Fruit fly (Drosophila melanogaster) whole organism, embryonic: ENCODE measurements around the gene CG42822.

ENCODE experiments used
- ATbp ChIP-seq: fragments of 200-800 bp; sonication (Bioruptor generic); optimal IDR thresholded peaks from 2 replicates; lab custom pipeline; 2017; ENCODE audit warnings: missing biosample characterization, mild to moderate bottlenecking, missing genetic modification characterization, missing genetic modification reagents
- Aef1 ChIP-seq: fragments of 200-800 bp; sonication (Bioruptor generic); IDR thresholded peaks from 3 replicates; pipeline ENCODE4 v1.3.6; 2022; ENCODE audit warnings: missing biosample characterization, missing genetic modification characterization
- Awh ChIP-seq: fragments of 200-800 bp; sonication (Bioruptor generic); IDR thresholded peaks from 2 replicates; pipeline ENCODE4, ENCODE4 v1.3.6; 2022; ENCODE audit warnings: missing biosample characterization, missing genetic modification characterization
- CG10321 ChIP-seq: fragments of 200-800 bp; sonication (Bioruptor generic); IDR thresholded peaks from 2 replicates; pipeline ENCODE4 v1.3.6; 2022; ENCODE audit warnings: missing biosample characterization, missing genetic modification characterization
- CG11247 ChIP-seq: fragments of 200-800 bp; sonication (Bioruptor generic); IDR thresholded peaks from 2 replicates; pipeline ENCODE4 v1.3.6; 2022; ENCODE audit warnings: missing biosample characterization, missing genetic modification characterization
- CG12769 ChIP-seq: fragments of 200-800 bp; sonication (Bioruptor generic); optimal IDR thresholded peaks from 2 replicates; lab custom pipeline; 2019; ENCODE audit warnings: missing biosample characterization, mild to moderate bottlenecking, missing genetic modification characterization, moderate library complexity
- CG13123 ChIP-seq: fragments of 200-800 bp; sonication (Bioruptor generic); optimal IDR thresholded peaks from 2 replicates; lab custom pipeline; 2016; ENCODE audit warnings: missing biosample characterization, missing genetic modification characterization
- CG13424 ChIP-seq: fragments of 200-800 bp; sonication (Bioruptor generic); optimal IDR thresholded peaks from 2 replicates; lab custom pipeline; 2019; ENCODE audit warnings: missing biosample characterization, mild to moderate bottlenecking, missing genetic modification characterization, moderate library complexity
- CG13894 ChIP-seq: fragments of 200-800 bp; sonication (Bioruptor generic); optimal IDR thresholded peaks from 3 replicates; lab custom pipeline; 2018; ENCODE audit warnings: missing biosample characterization, mild to moderate bottlenecking, missing genetic modification characterization, moderate library complexity
- CG17359 ChIP-seq: fragments of 200-800 bp; sonication (Bioruptor generic); optimal IDR thresholded peaks from 3 replicates; lab custom pipeline; 2018; ENCODE audit warnings: missing biosample characterization, mild to moderate bottlenecking, missing genetic modification characterization, moderate library complexity
- CG17361 ChIP-seq: fragments of 200-800 bp; sonication (Bioruptor generic); IDR thresholded peaks from 3 replicates; pipeline ENCODE4 v1.3.6; 2022; ENCODE audit warnings: missing biosample characterization, missing genetic modification characterization
- CG2129 ChIP-seq: fragments of 200-800 bp; sonication (Bioruptor generic); IDR thresholded peaks from 2 replicates; pipeline ENCODE4 v1.3.6; 2022; ENCODE audit warnings: missing biosample characterization, missing genetic modification characterization; ENCODE audit not compliant: partially characterized antibody
- CG2678 ChIP-seq: fragments of 200-800 bp; sonication (Bioruptor generic); optimal IDR thresholded peaks from 3 replicates; lab custom pipeline; 2019; ENCODE audit warnings: missing biosample characterization, mild to moderate bottlenecking, missing genetic modification characterization, moderate library complexity
- CG32532 ChIP-seq: fragments of 200-800 bp; sonication (Bioruptor generic); IDR thresholded peaks from 2 replicates; pipeline ENCODE4 v1.3.6; 2022; ENCODE audit warnings: missing biosample characterization, missing genetic modification characterization
- CG32772 ChIP-seq: fragments of 200-800 bp; sonication (Bioruptor generic); IDR thresholded peaks from 2 replicates; pipeline ENCODE4 v1.3.6; 2022; ENCODE audit warnings: missing biosample characterization, missing genetic modification characterization
- CG6683 ChIP-seq: fragments of 200-800 bp; sonication (Bioruptor generic); optimal IDR thresholded peaks from 2 replicates; lab custom pipeline; 2017; ENCODE audit warnings: missing biosample characterization, mild to moderate bottlenecking, missing genetic modification characterization, missing genetic modification reagents
- CG6813 ChIP-seq: fragments of 200-800 bp; sonication (Bioruptor generic); optimal IDR thresholded peaks from 2 replicates; lab custom pipeline; 2017; ENCODE audit warnings: missing biosample characterization, missing genetic modification characterization, mild to moderate bottlenecking, moderate library complexity, missing genetic modification reagents
- CG7271 ChIP-seq: fragments of 200-800 bp; sonication (Bioruptor generic); optimal IDR thresholded peaks from 2 replicates; lab custom pipeline; 2018; ENCODE audit warnings: missing biosample characterization, mild to moderate bottlenecking, missing genetic modification characterization, moderate library complexity
- CG7372 ChIP-seq: fragments of 200-800 bp; sonication (Bioruptor generic); IDR thresholded peaks from 2 replicates; pipeline ENCODE4 v1.3.6; 2022; ENCODE audit warnings: missing biosample characterization, missing genetic modification characterization
- CG7556 ChIP-seq: fragments of 200-800 bp; sonication (Bioruptor generic); optimal IDR thresholded peaks from 2 replicates; lab custom pipeline; 2017; ENCODE audit warnings: missing biosample characterization, mild to moderate bottlenecking, missing genetic modification characterization
- CG8290 ChIP-seq, 3 experiments: fragments of 200-800 bp; sonication (Bioruptor generic); optimal IDR thresholded peaks; 2 replicates each; lab custom pipeline; 2016 to 2019; ENCODE audit warnings: missing biosample characterization in 3 of 3, missing genetic modification characterization in 3 of 3, mild to moderate bottlenecking in 2 of 3, moderate library complexity in 1 of 3
- CG9817 ChIP-seq: fragments of 200-800 bp; sonication (Bioruptor generic); optimal IDR thresholded peaks from 2 replicates; lab custom pipeline; 2018; ENCODE audit warnings: missing biosample characterization, mild to moderate bottlenecking, missing genetic modification characterization, moderate library complexity
- Chrac-16 ChIP-seq: fragments of 200-800 bp; sonication (Bioruptor generic); optimal IDR thresholded peaks from 3 replicates; lab custom pipeline; 2016; ENCODE audit warnings: missing biosample characterization, missing genetic modification characterization
- Hey ChIP-seq: fragments of 200-800 bp; sonication (Bioruptor generic); optimal IDR thresholded peaks from 3 replicates; lab custom pipeline; 2018; ENCODE audit warnings: missing biosample characterization, mild to moderate bottlenecking, missing genetic modification characterization
- Meics ChIP-seq: fragments of 200-800 bp; sonication (Bioruptor generic); optimal IDR thresholded peaks from 2 replicates; lab custom pipeline; 2017; ENCODE audit warnings: missing biosample characterization, mild to moderate bottlenecking, missing genetic modification characterization
- Oli ChIP-seq: fragments of 200-800 bp; sonication (Bioruptor generic); optimal IDR thresholded peaks from 2 replicates; lab custom pipeline; 2018; ENCODE audit warnings: missing biosample characterization, mild to moderate bottlenecking, missing genetic modification characterization, moderate library complexity
- Sox102F ChIP-seq: fragments of 200-800 bp; sonication (Bioruptor generic); optimal IDR thresholded peaks from 2 replicates; lab custom pipeline; 2018; ENCODE audit warnings: missing biosample characterization, mild to moderate bottlenecking, missing genetic modification characterization, moderate library complexity
- ap ChIP-seq: fragments of 200-800 bp; sonication (Bioruptor generic); IDR thresholded peaks from 2 replicates; pipeline ENCODE4 v1.3.6; 2022; ENCODE audit warnings: missing biosample characterization, missing genetic modification characterization
- caup ChIP-seq: fragments of 200-800 bp; sonication (Bioruptor generic); optimal IDR thresholded peaks from 3 replicates; lab custom pipeline; 2017; ENCODE audit warnings: missing biosample characterization, mild to moderate bottlenecking, missing genetic modification characterization, moderate library complexity; ENCODE audit not compliant: severe bottlenecking
- dmrt99B ChIP-seq: fragments of 200-800 bp; sonication (Bioruptor generic); optimal IDR thresholded peaks from 2 replicates; lab custom pipeline; 2018; ENCODE audit warnings: missing biosample characterization, mild to moderate bottlenecking, missing genetic modification characterization, moderate library complexity
- gem ChIP-seq: fragments of 200-800 bp; sonication (Bioruptor generic); optimal IDR thresholded peaks from 2 replicates; lab custom pipeline; 2019; ENCODE audit warnings: missing biosample characterization, mild to moderate bottlenecking, missing genetic modification characterization, moderate library complexity
- lab ChIP-seq: fragments of 200-800 bp; sonication (Bioruptor generic); optimal IDR thresholded peaks from 3 replicates; lab custom pipeline; 2017; ENCODE audit warnings: missing biosample characterization, missing genetic modification characterization, mild to moderate bottlenecking, moderate library complexity, missing genetic modification reagents
- lov ChIP-seq, 2 experiments: fragments of 200-800 bp in 1 of 2; fragments of >200 bp in 1 of 2; sonication (Bioruptor generic) in 1 of 2; IDR thresholded peaks in 1 of 2; optimal IDR thresholded peaks in 1 of 2; 2 replicates in 1 of 2; 3 replicates in 1 of 2; pipeline versions ENCODE4 v1.3.6 to Lab custom; 2017 to 2022; ENCODE audit warnings: missing biosample characterization in 1 of 2, missing genetic modification characterization in 1 of 2
- pan ChIP-seq, 4 experiments: fragments of >200 bp in 3 of 4; fragments of 200-800 bp in 1 of 4; sonication (Bioruptor generic) in 1 of 4; optimal IDR thresholded peaks in 3 of 4; IDR thresholded peaks in 1 of 4; 2 replicates each; pipeline versions ENCODE4 v1.3.6 to Lab custom; 2017 to 2022; ENCODE audit warnings: missing biosample characterization in 2 of 4, missing genetic modification characterization in 2 of 4, mixed read lengths in 1 of 4
- rib ChIP-seq: fragments of 200-800 bp; sonication (Bioruptor generic); IDR thresholded peaks from 2 replicates; pipeline ENCODE4 v1.3.6; 2022; ENCODE audit warnings: missing biosample characterization, missing genetic modification characterization
- ro ChIP-seq: fragments of 200-800 bp; sonication (Bioruptor generic); IDR thresholded peaks from 2 replicates; pipeline ENCODE4 v1.3.6; 2022; ENCODE audit warnings: missing biosample characterization, missing genetic modification characterization
- row ChIP-seq: fragments of 200-800 bp; sonication (Bioruptor generic); IDR thresholded peaks from 3 replicates; pipeline ENCODE4 v1.3.6; 2022; ENCODE audit warnings: missing biosample characterization, missing genetic modification characterization
- scrt ChIP-seq: fragments of 200-800 bp; sonication (Bioruptor generic); optimal IDR thresholded peaks from 2 replicates; lab custom pipeline; 2018; ENCODE audit warnings: missing biosample characterization, mild to moderate bottlenecking, missing genetic modification characterization, moderate library complexity
- sens ChIP-seq: fragments of 200-800 bp; sonication (Bioruptor generic); peaks from one replicate; lab custom pipeline; 2016; ENCODE audit warnings: missing biosample characterization, missing genetic modification characterization
- sisA ChIP-seq: fragments of 200-800 bp; sonication (Bioruptor generic); IDR thresholded peaks from 2 replicates; pipeline ENCODE4 v1.3.6; 2022; ENCODE audit warnings: missing biosample characterization, missing genetic modification characterization
- sob ChIP-seq: fragments of 200-800 bp; sonication (Bioruptor generic); IDR thresholded peaks from 2 replicates; pipeline ENCODE4 v1.3.6; 2022; ENCODE audit warnings: missing biosample characterization, missing genetic modification characterization
- ssp ChIP-seq: fragments of 200-800 bp; sonication (Bioruptor generic); IDR thresholded peaks from 2 replicates; pipeline ENCODE4 v1.3.6; 2022; ENCODE audit warnings: missing biosample characterization, missing genetic modification characterization
- stc ChIP-seq: fragments of 200-800 bp; sonication (Bioruptor generic); IDR thresholded peaks from 2 replicates; pipeline ENCODE4 v1.3.6; 2022; ENCODE audit warnings: missing biosample characterization, missing genetic modification characterization
- unc-4 ChIP-seq: fragments of 200-800 bp; sonication (Bioruptor generic); IDR thresholded peaks from 2 replicates; pipeline ENCODE4 v1.3.6; 2022; ENCODE audit warnings: missing biosample characterization, missing genetic modification characterization; ENCODE audit not compliant: partially characterized antibody
- vvl ChIP-seq: fragments of 200-800 bp; sonication (Bioruptor generic); IDR thresholded peaks from 2 replicates; pipeline ENCODE4 v1.3.6; 2022; ENCODE audit warnings: missing biosample characterization, missing genetic modification characterization
- wor ChIP-seq: fragments of 200-800 bp; sonication (Bioruptor generic); IDR thresholded peaks from 2 replicates; pipeline ENCODE4 v1.3.6; 2022; ENCODE audit warnings: missing biosample characterization, missing genetic modification characterization
- zen2 ChIP-seq: fragments of 200-800 bp; sonication (Bioruptor generic); IDR thresholded peaks from 3 replicates; pipeline ENCODE4 v1.3.6; 2022; ENCODE audit warnings: missing biosample characterization, missing genetic modification characterization; ENCODE audit not compliant: partially characterized antibody
- zfh2 ChIP-seq: fragments of 200-800 bp; sonication (Bioruptor generic); optimal IDR thresholded peaks from 2 replicates; lab custom pipeline; 2016; ENCODE audit warnings: missing biosample characterization, missing genetic modification characterization

CG42822 gene

DNA sequence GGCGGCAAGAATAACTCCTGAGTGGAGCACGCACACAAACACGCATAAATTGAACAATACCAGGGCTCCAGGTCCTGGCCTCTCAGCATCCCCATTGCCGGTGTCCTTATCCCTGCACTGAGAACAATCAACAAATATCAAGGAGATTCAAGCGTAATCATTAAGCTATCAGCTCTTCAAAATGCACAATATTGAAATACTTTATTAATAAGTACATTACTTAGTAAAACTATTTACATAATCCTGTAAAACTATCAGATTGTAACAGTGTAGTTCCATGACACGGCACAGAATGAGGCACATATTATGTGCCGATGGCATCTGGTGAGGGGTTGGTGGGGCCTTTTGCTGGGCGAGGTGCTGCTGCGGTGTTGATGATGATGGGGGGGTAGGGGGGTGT, 42.6 kb upstream of the CG42822 start (continued):
- TF ChIP-seq scrt (GFP tag; lab: Kevin White, UChicago) = peak; percentile 10
- 0 out of 2 replicates have a peak, but pooled peaks have one; percentile 18 for TF ChIP-seq wor (GFP tag; lab: Robert Waterston, UW)
- TF ChIP-seq dmrt99B = peak; percentile 49
- TF ChIP-seq CG2678 (tag; lab: Kevin White, UChicago) = peak; percentile 57
- TF ChIP-seq CG32772 = peak; percentile 17; the same call in 1 of the 2 replicates
- TF ChIP-seq pan (optimal IDR thresholded peaks at IDR 0.05; lab: Kevin White, UChicago) = no peak
- peak in 1 of 2 experiments; percentile 46 for TF ChIP-seq pan (GFP tag; optimal IDR thresholded peaks at IDR 0.05 in 1 of 2, IDR thresholded peaks at IDR 0.05 in 1 of 2)
- TF ChIP-seq ssp (GFP tag; lab: Robert Waterston, UW) = 0 out of 2 replicates have a peak, but pooled peaks have one; percentile 33
- TF ChIP-seq CG13894 (tag; lab: Kevin White, UChicago) = peak; percentile 30
- TF ChIP-seq CG6813 (GFP tag; lab: Kevin White, UChicago) = peak; percentile 1
- TF ChIP-seq CG13123 (GFP tag; lab: Kevin White, UChicago) = no peak
- peak; percentile 7 for TF ChIP-seq ATbp (GFP tag; lab: Kevin White, UChicago)
- TF ChIP-seq caup (GFP tag; lab: Kevin White, UChicago) = peak; percentile 26
- TF ChIP-seq Awh (GFP tag; lab: Robert Waterston, UW) = peak; percentile 13; the same call in 1 of the 2 replicates
- TF ChIP-seq row (GFP tag; lab: Robert Waterston, UW) = peak; percentile 64; the same call in 2 of the 3 replicates
- TF ChIP-seq CG2129 (GFP tag; lab: Robert Waterston, UW) = no peak
- TF ChIP-seq stc (GFP tag; lab: Robert Waterston, UW) = peak; percentile 25; the same call in 1 of the 2 replicates
- TF ChIP-seq CG13424 (tag; lab: Kevin White, UChicago) = peak; percentile 2
- 0 out of 3 replicates have a peak, but pooled peaks have one; percentile 34 for TF ChIP-seq Aef1 (GFP tag; lab: Robert Waterston, UW)
- TF ChIP-seq lab = peak; percentile 72
- peak; percentile 36 for TF ChIP-seq Meics (GFP tag; lab: Kevin White, UChicago)
- peak; percentile 3 for TF ChIP-seq zfh2 (GFP tag; lab: Kevin White, UChicago)
- TF ChIP-seq CG32532 (GFP tag; lab: Robert Waterston, UW) = peak; percentile 69
- TF ChIP-seq CG12769 (tag; lab: Kevin White, UChicago) = peak; percentile 64
- no peak for TF ChIP-seq rib (GFP tag; lab: Robert Waterston, UW)
- 0 out of 2 replicates have a peak, but pooled peaks have one; percentile 21 for TF ChIP-seq CG11247
- peak; percentile 38 for TF ChIP-seq sens (GFP tag; lab: Kevin White, UChicago)
- no peak for TF ChIP-seq unc-4 (GFP tag; lab: Robert Waterston, UW)
- no peak for TF ChIP-seq CG17359 (tag; lab: Kevin White, UChicago)
- no peak for TF ChIP-seq CG17361 (GFP tag; lab: Robert Waterston, UW)
- TF ChIP-seq ap (GFP tag; lab: Robert Waterston, UW) = no peak
- peak; percentile 44 for TF ChIP-seq gem (tag; lab: Kevin White, UChicago)
- no peak for TF ChIP-seq CG6683 (GFP tag; lab: Kevin White, UChicago)
- TF ChIP-seq CG7271 (tag; lab: Kevin White, UChicago) = no peak
- TF ChIP-seq vvl (GFP tag; lab: Robert Waterston, UW) = peak; percentile 58; the same call in 1 of the 2 replicates
- peak; percentile 19 for TF ChIP-seq Sox102F
- TF ChIP-seq zen2 = no peak
- TF ChIP-seq CG10321 = no peak
- no peak for TF ChIP-seq ro (GFP tag; lab: Robert Waterston, UW)
- TF ChIP-seq lov (optimal IDR thresholded peaks at IDR 0.05; lab: Kevin White, UChicago) = no peak
- no peak for TF ChIP-seq lov (GFP tag; IDR thresholded peaks at IDR 0.05; lab: Robert Waterston, UW)
- TF ChIP-seq CG9817 (tag; lab: Kevin White, UChicago) = peak; percentile 24
- peak; percentile 0 for TF ChIP-seq Oli (tag; lab: Kevin White, UChicago)
- no peak for TF ChIP-seq CG7372 (GFP tag; lab: Robert Waterston, UW)
- no peak for TF ChIP-seq Hey (tag; lab: Kevin White, UChicago)
- no peak for TF ChIP-seq CG8290 (GFP tag; optimal IDR thresholded peaks at IDR 0.05; lab: Kevin White, UChicago)
- TF ChIP-seq CG8290 (tag; optimal IDR thresholded peaks at IDR 0.05; lab: Kevin White, UChicago) = peak in 1 of 2 experiments; percentile 64
- TF ChIP-seq sob = peak; percentile 27; the same call in 1 of the 2 replicates
- TF ChIP-seq Chrac-16 (GFP tag; lab: Kevin White, UChicago) = no peak
- peak; percentile 52 for TF ChIP-seq CG7556 (GFP tag; lab: Kevin White, UChicago)
- 0 out of 2 replicates have a peak, but pooled peaks have one; percentile 6 for TF ChIP-seq sisA (GFP tag; lab: Robert Waterston, UW)
